Fruit fly (Drosophila melanogaster): ENCODE data around the gene Bacc.

- TF ChIP-seq usp (GFP tag; optimal IDR thresholded peaks at IDR 0.05) (no peak), Dll (optimal IDR thresholded peaks at IDR 0.05) (no peak), pan (optimal IDR thresholded peaks at IDR 0.05) (no peak)
These were observed 22.4 kb upstream of the Bacc start for dm6 chr2L:2729882-2730281.

All from whole organism.